Fruit fly (Drosophila melanogaster): ENCODE measurements around the gene inaF-D.

The inaF-D gene

DNA sequence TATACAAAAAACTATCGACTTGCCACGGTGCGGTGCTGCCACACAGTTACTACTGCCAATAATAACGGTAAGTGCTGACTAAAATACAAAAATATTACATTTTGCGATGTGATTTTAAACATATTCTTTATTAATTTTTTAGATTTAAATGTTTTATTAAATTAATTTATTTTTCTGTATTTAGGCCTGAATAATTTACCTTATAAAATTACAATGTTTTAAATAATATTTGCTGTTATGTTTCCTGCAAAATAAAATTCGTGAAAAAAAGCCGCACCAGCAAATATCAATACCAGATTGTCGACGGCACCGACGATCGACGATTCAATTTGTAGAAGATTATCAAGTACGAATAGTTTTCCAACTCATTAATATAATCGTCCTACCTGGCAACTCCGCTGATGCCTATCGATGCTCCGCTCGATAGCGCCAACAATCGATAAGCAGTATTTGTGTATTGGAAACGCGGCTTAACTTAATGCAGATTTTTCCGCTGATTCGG, 50.3 kb downstream of the inaF-D start, which contains the start of the genes Vlet and bif (continued):
- peak; percentile 52 for TF ChIP-seq CG1602 (GFP tag; optimal IDR thresholded peaks at IDR 0.05)
- TF ChIP-seq az2 (GFP tag; optimal IDR thresholded peaks at IDR 0.05), result peak; percentile 67
- peak; percentile 0 for TF ChIP-seq fu2 (GFP tag; optimal IDR thresholded peaks at IDR 0.05)
- no peak for TF ChIP-seq Mrtf (GFP tag; IDR thresholded peaks at IDR 0.05)
- no peak for TF ChIP-seq CG15073 (GFP tag; optimal IDR thresholded peaks at IDR 0.05)
- peak; percentile 52 for TF ChIP-seq CG8944 (GFP tag; optimal IDR thresholded peaks at IDR 0.05)
- TF ChIP-seq sisA (GFP tag; IDR thresholded peaks at IDR 0.05), result peak; percentile 70
- no peak for TF ChIP-seq CG12769 (tag; optimal IDR thresholded peaks at IDR 0.05)
- no peak; the same call in 2 of the 3 replicates for TF ChIP-seq tgo (GFP tag; IDR thresholded peaks at IDR 0.05)
- no peak for TF ChIP-seq wdn (GFP tag; IDR thresholded peaks at IDR 0.05)
- peak; percentile 70 for TF ChIP-seq CG10543 (GFP tag; optimal IDR thresholded peaks at IDR 0.05)
- peak; percentile 71 for TF ChIP-seq Hmr (GFP tag; optimal IDR thresholded peaks at IDR 0.05)
- TF ChIP-seq Ssrp (tag; optimal IDR thresholded peaks at IDR 0.05), result peak; percentile 59
- no peak for TF ChIP-seq hth (optimal IDR thresholded peaks at IDR 0.05)
- TF ChIP-seq pnt (GFP tag; optimal IDR thresholded peaks at IDR 0.05), result peak; percentile 43
- TF ChIP-seq danr (GFP tag; IDR thresholded peaks at IDR 0.05), result no peak

Measured in whole organism, embryonic.